Worm (Caenorhabditis elegans): ENCODE measurements around the gene K09A9.8.

DNA sequence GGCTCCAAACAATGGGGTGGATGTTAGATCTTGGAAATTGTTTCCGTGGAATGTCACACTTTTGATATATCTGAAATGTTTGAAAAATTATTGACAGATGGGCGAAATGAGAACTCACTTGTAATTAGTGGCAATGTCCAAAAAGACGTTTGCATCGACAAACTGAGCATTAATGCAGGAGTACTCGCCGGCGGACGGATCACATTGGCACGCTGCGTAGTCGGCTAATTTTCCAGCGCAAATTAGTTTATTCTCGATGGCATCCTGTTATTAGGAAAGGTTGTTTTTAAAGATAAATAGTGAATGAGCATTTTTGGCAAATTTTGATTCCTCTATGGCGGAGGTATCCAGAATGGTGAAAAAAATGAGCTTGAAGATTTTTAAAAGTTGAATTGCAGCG lies 46.2 kb downstream of the K09A9.8 start:
- TF ChIP-seq fos-1 (tag; optimal IDR thresholded peaks at IDR 0.05) (no peak), mdl-1 (tag; optimal IDR thresholded peaks at IDR 0.05) (no peak), skn-1 (tag; optimal IDR thresholded peaks at IDR 0.05) (no peak), snpc-4 (tag; optimal IDR thresholded peaks at IDR 0.05) (no peak), ztf-4 (tag; optimal IDR thresholded peaks at IDR 0.05) (no peak), nhr-77 (tag; optimal IDR thresholded peaks at IDR 0.05) (no peak), ztf-11 (tag; optimal IDR thresholded peaks at IDR 0.05) (no peak)

Data from whole organism, L2 larva.